Fruit fly (Drosophila melanogaster): ENCODE measurements around the gene CG5938.

Gene CG5938

DNA sequence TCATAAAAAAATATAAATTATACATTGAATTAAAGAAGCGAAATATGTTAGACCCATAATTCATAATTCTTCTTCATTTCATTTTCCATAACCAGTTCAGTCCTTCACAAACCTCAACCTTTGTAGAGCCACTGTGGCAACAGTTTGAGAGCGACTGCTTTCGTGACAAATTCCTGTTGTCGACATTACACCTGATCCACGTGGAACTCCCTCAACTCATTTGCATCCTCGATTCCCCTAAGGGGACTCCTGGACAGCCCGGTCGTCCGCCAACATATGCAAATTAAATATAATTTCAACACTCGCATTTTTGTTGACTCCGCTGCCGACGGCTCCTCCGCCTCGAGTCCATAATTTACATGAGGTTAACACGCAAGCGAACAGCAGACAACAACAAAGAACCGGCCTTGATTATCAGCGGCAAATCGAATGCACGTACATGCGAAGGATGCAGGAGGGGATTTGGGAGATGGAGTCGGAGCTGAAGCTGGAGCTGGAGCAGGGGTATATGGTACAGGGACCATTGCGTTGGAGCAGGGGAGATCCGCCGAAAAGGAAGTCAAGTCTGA lies 48.4 kb upstream of the CG5938 start (continued):
- TF ChIP-seq dsx (GFP tag; optimal IDR thresholded peaks at IDR 0.05; ENCODE audit: poor library complexity, severe bottlenecking), result peak; percentile 14
- TF ChIP-seq Eip75B (GFP tag; optimal IDR thresholded peaks at IDR 0.05), result no peak
- no peak for TF ChIP-seq Lpt (GFP tag; optimal IDR thresholded peaks at IDR 0.05)
- no peak for TF ChIP-seq Sox14 (GFP tag; optimal IDR thresholded peaks at IDR 0.05)
- TF ChIP-seq CG6854 (GFP tag; optimal IDR thresholded peaks at IDR 0.05), result peak; percentile 7
- TF ChIP-seq CG31627 (GFP tag; optimal IDR thresholded peaks at IDR 0.05), result no peak
- TF ChIP-seq CG11762 (GFP tag; optimal IDR thresholded peaks at IDR 0.05; ENCODE audit: insufficient read depth), result no peak
- no peak for TF ChIP-seq CG7368 (GFP tag; optimal IDR thresholded peaks at IDR 0.05)

DNA sequence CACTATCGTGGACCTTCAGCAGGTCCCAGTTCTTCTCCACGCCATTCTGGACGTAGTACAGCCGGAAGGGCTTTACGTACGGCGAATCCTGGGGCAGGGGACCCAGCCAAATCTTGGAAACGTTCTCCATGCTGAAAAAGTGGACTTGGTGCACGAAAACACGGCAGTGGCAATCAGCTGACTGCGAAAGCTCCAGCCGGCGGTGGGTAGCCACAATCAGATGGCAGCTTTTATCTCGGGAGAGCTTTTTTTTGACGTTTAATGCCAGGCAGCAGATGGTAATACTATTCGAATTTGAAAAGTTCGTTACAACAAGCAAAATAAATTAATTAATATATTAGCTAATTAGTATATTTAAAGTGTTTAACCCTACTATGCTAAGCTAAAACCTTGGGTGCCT lies 46.3 kb upstream of the CG5938 start, which contains the start of gene CG42813:
Gene CG42813 (minus strand): TSS at position 220 of the 400 bp plus-strand sequence.
- peak; percentile 32 for TF ChIP-seq CG1621 (tag; optimal IDR thresholded peaks at IDR 0.05)
- no peak for TF ChIP-seq lz (GFP tag; optimal IDR thresholded peaks at IDR 0.05)

DNA sequence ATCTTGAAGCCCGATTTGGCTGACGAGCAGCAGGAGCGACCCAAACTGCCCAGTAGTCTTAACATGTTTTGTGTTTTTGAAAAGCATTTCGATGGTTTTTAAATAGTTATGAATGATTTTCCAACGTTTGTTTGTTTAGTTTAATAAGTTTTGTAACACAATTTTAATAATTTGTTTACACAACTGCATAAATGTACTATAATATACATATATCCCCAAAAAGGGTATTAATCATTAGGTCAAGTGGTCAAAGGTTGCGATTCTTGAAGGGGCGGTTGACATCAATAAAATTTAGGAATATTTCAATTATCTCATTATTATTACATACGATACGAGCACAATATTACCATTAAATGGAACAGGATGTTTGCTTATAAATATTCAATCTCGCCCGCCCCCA lies 45.2 kb upstream of the CG5938 start, which contains the start of gene CG42814:
Gene CG42814 (minus strand): TSS at position 101 of the 400 bp plus-strand sequence.
- TF ChIP-seq achi (GFP tag; optimal IDR thresholded peaks at IDR 0.05) (no peak), CG31627 (GFP tag; optimal IDR thresholded peaks at IDR 0.05) (no peak), Ets96B (tag; optimal IDR thresholded peaks at IDR 0.05) (no peak), Eip93F (GFP tag; optimal IDR thresholded peaks at IDR 0.05) (no peak), topi (GFP tag; optimal IDR thresholded peaks at IDR 0.05) (no peak), CG4318 (GFP tag; optimal IDR thresholded peaks at IDR 0.05) (no peak), vri (GFP tag; optimal IDR thresholded peaks at IDR 0.05) (no peak), dsx (GFP tag; optimal IDR thresholded peaks at IDR 0.05; ENCODE audit: poor library complexity, severe bottlenecking) (no peak), CG10631 (GFP tag; optimal IDR thresholded peaks at IDR 0.05) (no peak), CG6163 (GFP tag; IDR thresholded peaks at IDR 0.05) (no peak), Sox15 (GFP tag; optimal IDR thresholded peaks at IDR 0.05) (no peak), CG6808 (GFP tag; optimal IDR thresholded peaks at IDR 0.05) (no peak), CG10669 (GFP tag; optimal IDR thresholded peaks at IDR 0.05) (no peak), eg (GFP tag; IDR thresholded peaks at IDR 0.05) (no peak), salr (GFP tag; optimal IDR thresholded peaks at IDR 0.05) (no peak), lz (GFP tag; optimal IDR thresholded peaks at IDR 0.05) (no peak), CG11902 (GFP tag; optimal IDR thresholded peaks at IDR 0.05) (no peak), Gug (GFP tag; IDR thresholded peaks at IDR 0.05) (no peak), Blimp-1 (GFP tag; optimal IDR thresholded peaks at IDR 0.05) (no peak), CG11762 (GFP tag; optimal IDR thresholded peaks at IDR 0.05; ENCODE audit: insufficient read depth) (no peak)

DNA sequence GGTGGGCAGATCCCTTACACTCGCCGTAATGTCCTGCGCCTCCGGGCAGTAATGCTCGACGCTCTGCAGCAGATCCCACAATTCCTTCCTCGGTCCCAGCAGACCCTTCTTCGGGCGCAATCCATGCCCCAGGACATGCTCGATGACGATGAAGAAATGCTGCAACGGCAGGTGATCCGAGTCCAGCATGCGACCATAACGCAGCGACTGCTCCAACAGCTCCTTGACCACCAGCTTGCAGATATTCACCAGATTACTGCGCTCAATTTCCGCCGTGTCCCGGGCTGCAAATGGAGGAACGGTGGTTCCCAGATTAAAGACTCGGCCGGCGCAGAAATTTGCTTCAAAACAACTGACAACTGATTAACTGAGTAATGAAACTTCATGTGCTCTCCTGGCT lies 41.2 kb upstream of the CG5938 start, which contains the start of gene CG31068:
Gene CG31068 (plus strand): TSS at position 301 of the 400 bp plus-strand sequence.
- TF ChIP-seq ss (GFP tag; optimal IDR thresholded peaks at IDR 0.05), result no peak
- no peak for TF ChIP-seq CG16779 (tag; optimal IDR thresholded peaks at IDR 0.05)
- TF ChIP-seq Eip75B (GFP tag; optimal IDR thresholded peaks at IDR 0.05), result no peak
- no peak for TF ChIP-seq dac (GFP tag; optimal IDR thresholded peaks at IDR 0.05)
- no peak for TF ChIP-seq Sox102F (GFP tag; optimal IDR thresholded peaks at IDR 0.05)
- no peak for TF ChIP-seq fd85E (GFP tag; optimal IDR thresholded peaks at IDR 0.05)
- no peak for TF ChIP-seq CG10669 (GFP tag; optimal IDR thresholded peaks at IDR 0.05)
- no peak for TF ChIP-seq vri (GFP tag; optimal IDR thresholded peaks at IDR 0.05)
- TF ChIP-seq salr (GFP tag; optimal IDR thresholded peaks at IDR 0.05), result no peak
- no peak for TF ChIP-seq Hr38 (GFP tag; optimal IDR thresholded peaks at IDR 0.05)
- no peak for TF ChIP-seq CG10631 (GFP tag; optimal IDR thresholded peaks at IDR 0.05)
- TF ChIP-seq dsx (GFP tag; optimal IDR thresholded peaks at IDR 0.05; ENCODE audit: poor library complexity, severe bottlenecking), result no peak
- no peak for TF ChIP-seq CG11762 (GFP tag; optimal IDR thresholded peaks at IDR 0.05; ENCODE audit: insufficient read depth)
- no peak for TF ChIP-seq topi (GFP tag; optimal IDR thresholded peaks at IDR 0.05)

Data from whole organism, prepupa.